Worm (Caenorhabditis elegans) whole organism, mixed stage, embryonic: ENCODE measurements around the gene snx-6.
"Not testable (repeated sequence)": the region's sequence is repeated elsewhere in the genome, so short reads cannot be mapped to it uniquely, and the experiment has no call there.

Experiments
- M03D4.4 ChIP-seq: sonication (generic microtip); optimal IDR thresholded peaks from 2 replicates; lab custom pipeline; 2017; ENCODE audit warnings: mild to moderate bottlenecking, missing genetic modification characterization, missing compliant biosample characterization
- bed-3 ChIP-seq: fragments of 200-800 bp; sonication (Bioruptor generic); optimal IDR thresholded peaks from 3 replicates; lab custom pipeline; 2018; ENCODE audit warnings: mild to moderate bottlenecking, missing genetic modification characterization, moderate library complexity, missing compliant biosample characterization
- blmp-1 ChIP-seq: fragments of 150-350 bp; optimal IDR thresholded peaks from 2 replicates; lab custom pipeline; 2014; ENCODE audit warnings: missing biosample characterization, missing genetic modification characterization
- ceh-39 ChIP-seq: fragments of 150-350 bp; optimal IDR thresholded peaks from 2 replicates; lab custom pipeline; 2014; ENCODE audit warnings: missing biosample characterization, missing genetic modification characterization
- ceh-43 ChIP-seq: fragments of 200-800 bp; sonication (Bioruptor generic); optimal IDR thresholded peaks from 2 replicates; lab custom pipeline; 2018; ENCODE audit warnings: mild to moderate bottlenecking, missing genetic modification characterization, moderate library complexity, missing compliant biosample characterization
- ceh-83 ChIP-seq: fragments of 200-800 bp; sonication (Bioruptor generic); optimal IDR thresholded peaks from 2 replicates; lab custom pipeline; 2018; ENCODE audit warnings: mild to moderate bottlenecking, missing genetic modification characterization, missing compliant biosample characterization
- ces-1 ChIP-seq: fragments of 150-350 bp; optimal IDR thresholded peaks from 2 replicates; lab custom pipeline; 2014; ENCODE audit warnings: missing biosample characterization, missing genetic modification reagents, missing genetic modification characterization
- cnd-1 ChIP-seq: fragments of 200-800 bp; sonication (Bioruptor generic); optimal IDR thresholded peaks from 2 replicates; lab custom pipeline; 2018; ENCODE audit warnings: mild to moderate bottlenecking, missing genetic modification characterization, missing compliant biosample characterization
- drap-1 ChIP-seq: fragments of 200-800 bp; sonication (Bioruptor generic); optimal IDR thresholded peaks from 3 replicates; lab custom pipeline; 2018; ENCODE audit warnings: mild to moderate bottlenecking, missing genetic modification characterization, missing compliant biosample characterization
- elt-1 ChIP-seq: sonication (generic microtip); optimal IDR thresholded peaks from 2 replicates; lab custom pipeline; 2017; ENCODE audit warnings: missing genetic modification characterization, mild to moderate bottlenecking, missing compliant biosample characterization, antibody characterized with exemption, moderate library complexity, borderline replicate concordance; ENCODE audit not compliant: insufficient read depth
- elt-3 ChIP-seq: fragments of 150-350 bp; optimal IDR thresholded peaks from 2 replicates; lab custom pipeline; 2014; ENCODE audit warnings: missing biosample characterization, missing genetic modification characterization
- flh-1 ChIP-seq: fragments of 200-800 bp; sonication (Bioruptor generic); optimal IDR thresholded peaks from 2 replicates; lab custom pipeline; 2018; ENCODE audit warnings: mild to moderate bottlenecking, missing genetic modification characterization, moderate library complexity, missing compliant biosample characterization
- ham-2 ChIP-seq: fragments of 200-800 bp; sonication (Bioruptor generic); optimal IDR thresholded peaks from 2 replicates; lab custom pipeline; 2018; ENCODE audit warnings: mild to moderate bottlenecking, missing genetic modification characterization, missing compliant biosample characterization
- hlh-1 ChIP-seq: fragments of 150-350 bp; optimal IDR thresholded peaks from 2 replicates; lab custom pipeline; 2014; ENCODE audit warnings: missing biosample characterization, missing genetic modification reagents, missing genetic modification characterization
- lin-13 ChIP-seq: fragments of 150-350 bp; optimal IDR thresholded peaks from 2 replicates; lab custom pipeline; 2014; ENCODE audit warnings: missing biosample characterization, missing genetic modification characterization
- lin-32 ChIP-seq: fragments of 200-800 bp; sonication (Bioruptor generic); optimal IDR thresholded peaks from 2 replicates; lab custom pipeline; 2018; ENCODE audit warnings: mild to moderate bottlenecking, missing genetic modification characterization, missing compliant biosample characterization
- mab-5 ChIP-seq: fragments of 150-350 bp; optimal IDR thresholded peaks from 2 replicates; lab custom pipeline; 2014; ENCODE audit warnings: missing biosample characterization, missing genetic modification characterization
- mep-1 ChIP-seq: fragments of 150-350 bp; optimal IDR thresholded peaks from 2 replicates; lab custom pipeline; 2017; ENCODE audit warnings: missing biosample characterization, missing genetic modification reagents, missing genetic modification characterization, inconsistent platforms
- mls-2 ChIP-seq: sonication (generic microtip); optimal IDR thresholded peaks from 2 replicates; lab custom pipeline; 2016; ENCODE audit warnings: mild to moderate bottlenecking, missing genetic modification characterization, moderate library complexity, missing compliant biosample characterization
- nhr-12 ChIP-seq: fragments of 150-350 bp; optimal IDR thresholded peaks from 2 replicates; lab custom pipeline; 2014; ENCODE audit warnings: missing biosample characterization, missing genetic modification characterization
- nhr-2 ChIP-seq: fragments of 150-350 bp; optimal IDR thresholded peaks from 2 replicates; lab custom pipeline; 2014; ENCODE audit warnings: missing biosample characterization, missing genetic modification characterization
- nhr-237 ChIP-seq: fragments of 150-350 bp; optimal IDR thresholded peaks from 2 replicates; lab custom pipeline; 2014; ENCODE audit warnings: missing biosample characterization, missing genetic modification characterization
- nhr-28 ChIP-seq: fragments of 150-350 bp; optimal IDR thresholded peaks from 2 replicates; lab custom pipeline; 2014; ENCODE audit warnings: missing biosample characterization, missing genetic modification characterization
- pha-4 ChIP-seq: fragments of 150-350 bp; optimal IDR thresholded peaks from 2 replicates; lab custom pipeline; 2018; ENCODE audit warnings: missing biosample characterization, missing genetic modification reagents, missing genetic modification characterization
- sem-2 ChIP-seq: fragments of 200-800 bp; sonication (Bioruptor generic); optimal IDR thresholded peaks from 2 replicates; lab custom pipeline; 2018; ENCODE audit warnings: mild to moderate bottlenecking, missing genetic modification characterization, missing compliant biosample characterization
- snpc-4 ChIP-seq: fragments of 150-350 bp; optimal IDR thresholded peaks from 2 replicates; lab custom pipeline; 2014; ENCODE audit warnings: missing biosample characterization, missing genetic modification characterization
- sptf-1 ChIP-seq: sonication (generic microtip); optimal IDR thresholded peaks from 2 replicates; lab custom pipeline; 2017; ENCODE audit warnings: mild to moderate bottlenecking, missing genetic modification characterization, moderate library complexity, missing compliant biosample characterization
- tbx-8 ChIP-seq: fragments of 200-800 bp; sonication (Bioruptor generic); optimal IDR thresholded peaks from 2 replicates; lab custom pipeline; 2018; ENCODE audit warnings: mild to moderate bottlenecking, missing genetic modification characterization, moderate library complexity, missing compliant biosample characterization
- unc-120 ChIP-seq: sonication (generic microtip); optimal IDR thresholded peaks from 2 replicates; lab custom pipeline; 2017; ENCODE audit warnings: missing genetic modification characterization, missing compliant biosample characterization; ENCODE audit not compliant: poor library complexity, severe bottlenecking
- unc-39 ChIP-seq: fragments of 150-350 bp; optimal IDR thresholded peaks from 2 replicates; lab custom pipeline; 2014; ENCODE audit warnings: missing biosample characterization, missing genetic modification characterization
- unc-62 ChIP-seq: fragments of 150-350 bp; optimal IDR thresholded peaks from 2 replicates; lab custom pipeline; 2014; ENCODE audit warnings: missing biosample characterization, missing genetic modification reagents, missing genetic modification characterization
- zip-8 ChIP-seq: fragments of 150-350 bp; optimal IDR thresholded peaks from 2 replicates; lab custom pipeline; 2014; ENCODE audit warnings: missing biosample characterization, missing genetic modification characterization
- ztf-11 ChIP-seq: fragments of 150-350 bp; optimal IDR thresholded peaks from 2 replicates; lab custom pipeline; 2014; ENCODE audit warnings: missing biosample characterization, missing genetic modification characterization

snx-6 gene

DNA sequence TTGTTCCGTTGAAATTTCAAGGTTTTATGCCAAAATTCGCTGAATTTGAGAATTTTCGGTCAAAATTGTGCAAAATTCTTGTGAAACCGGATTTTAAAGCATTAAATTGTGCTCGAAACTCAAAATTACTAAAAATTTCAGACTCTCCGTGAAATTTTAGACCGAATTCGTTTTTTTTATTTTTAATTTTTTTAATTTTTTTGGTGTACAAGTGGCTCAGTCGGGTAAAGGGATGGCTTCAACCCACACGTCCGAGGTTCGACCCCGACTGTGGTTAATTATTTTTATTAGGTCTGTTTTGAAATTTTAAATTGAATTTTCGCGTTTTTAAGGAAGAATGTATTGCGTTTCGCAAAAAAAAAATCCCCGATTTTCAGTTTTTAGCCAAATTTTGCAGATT, 40.9 kb downstream of the snx-6 start:
- TF ChIP-seq blmp-1 (tag; lab: Kevin White, UChicago) (no peak), mep-1 (tag; lab: Kevin White, UChicago) (no peak), unc-120 (tag; lab: Kevin White, UChicago) (no peak), mab-5 (tag; lab: Kevin White, UChicago) (no peak), sem-2 (GFP tag; lab: Kevin White, UChicago) (no peak), ceh-83 (GFP tag; lab: Kevin White, UChicago) (no peak)

DNA sequence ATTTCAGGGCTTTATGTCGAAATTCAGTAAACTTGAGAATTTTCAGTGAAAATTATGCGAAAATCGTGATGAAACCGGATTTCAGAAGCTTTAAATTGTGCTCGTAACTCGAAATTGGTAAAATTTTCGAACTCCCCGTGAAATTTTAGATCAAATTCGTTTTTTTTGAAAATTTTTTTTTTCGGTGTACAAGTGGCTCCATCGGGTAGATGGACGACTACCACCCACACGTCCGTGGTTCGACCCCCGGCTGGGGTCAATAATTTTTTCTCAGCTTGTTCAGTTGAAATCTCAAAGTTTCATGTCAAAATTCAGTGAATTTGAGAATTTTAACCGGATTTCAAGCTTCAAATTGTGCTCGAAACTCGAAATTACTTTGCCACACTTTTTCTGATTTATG, 44.0 kb downstream of the snx-6 start:
- TF ChIP-seq lin-13 (tag; lab: Kevin White, UChicago) = no peak
- no peak for TF ChIP-seq ham-2 (GFP tag; lab: Kevin White, UChicago)
- TF ChIP-seq nhr-237 (tag; lab: Kevin White, UChicago) = no peak
- no peak for TF ChIP-seq zip-8 (tag; lab: Kevin White, UChicago)
- no peak for TF ChIP-seq flh-1
- TF ChIP-seq mep-1 (tag; lab: Kevin White, UChicago) = no peak
- TF ChIP-seq elt-3 (tag; lab: Kevin White, UChicago) = no peak
- TF ChIP-seq bed-3 (GFP tag; lab: Kevin White, UChicago) = no peak

DNA sequence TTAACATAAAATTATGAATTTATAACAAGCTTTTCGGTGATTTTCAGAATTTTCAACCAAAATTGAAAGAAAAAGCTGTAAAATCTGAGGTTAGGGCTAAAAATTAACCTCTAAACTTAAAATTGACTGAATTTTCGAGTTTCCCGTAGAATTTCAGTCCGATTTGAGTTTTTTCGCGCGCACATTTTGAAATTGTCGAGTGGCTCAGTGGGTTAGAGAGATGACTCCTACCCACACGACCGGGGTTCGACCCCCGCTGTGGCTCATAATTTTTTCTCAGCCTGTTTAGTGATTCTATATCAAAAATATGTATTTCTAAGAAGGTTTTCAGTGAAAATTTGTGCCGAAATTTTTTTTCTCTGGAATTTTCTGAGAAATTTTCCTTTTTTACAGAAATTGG, 48.1 kb downstream of the snx-6 start:
- no peak for TF ChIP-seq drap-1 (GFP tag; lab: Kevin White, UChicago)
- no peak for TF ChIP-seq sptf-1 (tag; lab: Kevin White, UChicago)
- TF ChIP-seq ceh-43 (GFP tag; lab: Kevin White, UChicago) = no peak
- TF ChIP-seq sem-2 (GFP tag; lab: Kevin White, UChicago) = no peak
- TF ChIP-seq mep-1 (tag; lab: Kevin White, UChicago) = no peak
- no peak for TF ChIP-seq blmp-1 (tag; lab: Kevin White, UChicago)
- TF ChIP-seq lin-13 (tag; lab: Kevin White, UChicago) = no peak
- no peak for TF ChIP-seq ceh-83 (GFP tag; lab: Kevin White, UChicago)
- TF ChIP-seq M03D4.4 = no peak
- no peak for TF ChIP-seq nhr-2 (tag; lab: Kevin White, UChicago)
- no peak for TF ChIP-seq unc-39 (tag; lab: Kevin White, UChicago)
- no peak for TF ChIP-seq elt-1 (tag; lab: Kevin White, UChicago)

DNA sequence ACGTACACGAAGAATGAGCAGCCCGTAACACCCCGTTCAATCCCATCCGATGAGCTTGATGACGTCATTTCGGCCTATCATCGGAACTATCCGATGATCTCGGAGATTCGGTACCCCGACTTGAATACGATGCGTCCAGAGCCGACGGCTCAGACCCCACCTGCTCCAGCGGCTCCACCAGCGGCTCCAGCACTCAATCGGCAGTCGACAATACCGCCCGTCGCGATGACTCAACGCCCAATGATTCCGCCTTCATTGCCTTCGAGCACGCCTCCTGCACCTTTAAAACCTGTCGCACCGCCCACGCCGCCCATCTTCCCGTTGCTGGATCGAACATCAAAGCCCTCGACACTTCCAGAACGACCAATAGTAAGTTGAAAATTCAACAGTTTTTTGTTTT, 51.8 kb downstream of the snx-6 start:
- TF ChIP-seq zip-8 (tag; lab: Kevin White, UChicago) = peak; percentile 30
- no peak for TF ChIP-seq blmp-1 (tag; lab: Kevin White, UChicago)

DNA sequence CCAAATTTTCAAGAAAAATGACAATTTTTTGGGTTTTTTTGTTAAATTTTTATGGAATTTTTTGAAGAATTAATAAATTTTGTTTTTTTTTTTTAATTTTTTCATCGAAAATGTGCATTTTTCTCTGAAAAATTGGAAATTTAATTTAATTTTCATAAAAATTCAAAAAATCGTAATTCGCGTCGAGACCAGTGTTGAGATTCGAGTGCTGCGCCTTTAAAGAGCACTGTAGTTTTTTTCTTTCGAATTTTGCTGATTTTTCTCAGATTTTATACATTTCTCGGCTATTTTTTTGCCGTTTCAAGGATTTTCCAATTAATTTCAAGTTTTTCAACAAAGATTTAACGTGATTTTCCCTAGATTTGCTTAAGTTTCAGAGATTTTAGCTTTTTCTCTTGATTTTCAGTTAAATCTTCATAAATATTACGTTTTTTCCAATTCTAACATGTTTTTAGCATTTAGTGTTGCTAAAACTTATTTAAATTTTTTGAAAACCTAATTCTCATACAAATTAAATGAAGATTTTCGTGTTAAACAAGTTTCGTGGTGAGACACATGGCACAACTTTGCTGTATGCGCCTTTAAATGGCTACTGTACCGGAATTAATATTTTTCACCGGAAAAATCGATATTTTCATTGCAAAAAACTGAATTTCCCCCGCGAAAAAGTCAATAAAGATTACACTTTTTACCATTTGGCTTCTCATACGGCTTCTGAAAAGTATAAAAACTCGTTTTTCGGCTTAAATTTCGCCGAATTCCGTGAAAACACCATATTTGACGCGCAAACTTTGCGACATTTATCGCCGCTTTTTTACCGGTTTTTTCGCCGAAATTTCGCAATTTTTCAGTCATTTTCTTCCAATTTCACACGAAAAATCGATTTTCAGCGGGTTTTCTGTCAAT, 55.5 kb downstream of the snx-6 start, which contains the start of gene usp-50:
Gene usp-50, plus strand, starts transcription at position 822 of the 906 bp plus-strand sequence.
- not testable (repeated sequence) for TF ChIP-seq nhr-237, mep-1, nhr-2 (tag; lab: Kevin White, UChicago)

DNA sequence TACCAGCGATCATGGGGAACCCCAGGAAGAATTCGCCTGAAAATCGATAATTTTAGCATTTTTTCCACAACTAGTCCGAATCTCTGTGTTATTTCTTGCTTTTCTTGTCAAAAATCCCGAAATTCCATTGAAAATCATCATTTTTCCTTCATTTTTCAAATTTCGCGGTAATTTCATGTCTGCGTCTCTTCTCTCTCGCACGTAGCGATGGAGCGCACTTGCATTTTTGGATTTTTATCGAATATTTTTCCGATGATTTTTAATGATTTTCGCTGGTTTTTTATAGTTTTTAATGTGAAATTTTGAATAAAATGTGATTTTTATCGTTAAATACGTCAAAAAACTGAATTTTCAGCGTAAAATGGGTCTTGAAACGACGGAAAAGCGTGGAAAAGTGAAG, 58.5 kb downstream of the snx-6 start, which contains the start of gene E01B7.2:
Gene E01B7.2, plus strand, starts transcription at position 350 of the 400 bp plus-strand sequence.
- no peak for TF ChIP-seq ceh-83 (GFP tag; lab: Kevin White, UChicago)
- TF ChIP-seq cnd-1 (tag; lab: Kevin White, UChicago) = no peak
- TF ChIP-seq tbx-8 (GFP tag; lab: Kevin White, UChicago) = no peak
- no peak for TF ChIP-seq drap-1 (GFP tag; lab: Kevin White, UChicago)
- no peak for TF ChIP-seq nhr-12 (tag; lab: Kevin White, UChicago)
- no peak for TF ChIP-seq sem-2 (GFP tag; lab: Kevin White, UChicago)
- peak; percentile 10 for TF ChIP-seq sptf-1 (tag; lab: Kevin White, UChicago)
- TF ChIP-seq hlh-1 = peak; percentile 5
- TF ChIP-seq pha-4 (tag; lab: Kevin White, UChicago) = peak; percentile 57
- TF ChIP-seq M03D4.4 = no peak
- peak; percentile 86 for TF ChIP-seq ceh-39 (tag; lab: Kevin White, UChicago)
- TF ChIP-seq unc-120 (tag; lab: Kevin White, UChicago) = no peak
- TF ChIP-seq nhr-237 (tag; lab: Kevin White, UChicago) = peak; percentile 37
- no peak for TF ChIP-seq mls-2 (tag; lab: Kevin White, UChicago)
- TF ChIP-seq zip-8 (tag; lab: Kevin White, UChicago) = no peak
- TF ChIP-seq unc-62 (GFP tag; lab: Kevin White, UChicago) = no peak
- no peak for TF ChIP-seq nhr-2 (tag; lab: Kevin White, UChicago)
- no peak for TF ChIP-seq flh-1
- TF ChIP-seq bed-3 (GFP tag; lab: Kevin White, UChicago) = no peak
- no peak for TF ChIP-seq nhr-28 (tag; lab: Kevin White, UChicago)
- no peak for TF ChIP-seq blmp-1 (tag; lab: Kevin White, UChicago)
- peak; percentile 72 for TF ChIP-seq lin-13 (tag; lab: Kevin White, UChicago)
- TF ChIP-seq elt-3 (tag; lab: Kevin White, UChicago) = no peak
- no peak for TF ChIP-seq ham-2 (GFP tag; lab: Kevin White, UChicago)
- TF ChIP-seq mep-1 (tag; lab: Kevin White, UChicago) = peak; percentile 43
- no peak for TF ChIP-seq ztf-11 (tag; lab: Kevin White, UChicago)
- no peak for TF ChIP-seq mab-5 (tag; lab: Kevin White, UChicago)
- no peak for TF ChIP-seq snpc-4 (tag; lab: Kevin White, UChicago)
- peak; percentile 51 for TF ChIP-seq ces-1 (GFP tag; lab: Kevin White, UChicago)
- TF ChIP-seq unc-39 (tag; lab: Kevin White, UChicago) = no peak
- no peak for TF ChIP-seq lin-32 (GFP tag; lab: Kevin White, UChicago)
